Fruit fly (Drosophila melanogaster): Measurements from ENCODE around the gene nero.
A peak's percentile ranks its signal among the peaks of the same experiment; 100 is the strongest.

The nero gene

dm6 chr3R:31721958-31722357, 25.4 kb downstream of the nero start (continued):
- TF ChIP-seq CG15073 (GFP tag; optimal IDR thresholded peaks at IDR 0.05) (no peak), jumu (GFP tag; optimal IDR thresholded peaks at IDR 0.05) (no peak), Optix (GFP tag; IDR thresholded peaks at IDR 0.05) (no peak), CG9932 (GFP tag; IDR thresholded peaks at IDR 0.05) (no peak), CG10147 (GFP tag; optimal IDR thresholded peaks at IDR 0.05) (no peak), CG10274 (GFP tag; optimal IDR thresholded peaks at IDR 0.05) (no peak), CG34224 (GFP tag; IDR thresholded peaks at IDR 0.05; ENCODE audit: partially characterized antibody) (peak; percentile 27; the same call in 1 of the 3 replicates), Gug (GFP tag; IDR thresholded peaks at IDR 0.05) (no peak), CG43689 (GFP tag; IDR thresholded peaks at IDR 0.05) (no peak), Sox100B (GFP tag; optimal IDR thresholded peaks at IDR 0.05) (no peak), CG4617 (GFP tag; optimal IDR thresholded peaks at IDR 0.05; ENCODE audit: borderline replicate concordance) (no peak), CG14710 (tag; optimal IDR thresholded peaks at IDR 0.05) (no peak), ranshi (GFP tag; IDR thresholded peaks at IDR 0.05) (no peak), CG13123 (GFP tag; optimal IDR thresholded peaks at IDR 0.05) (no peak), CG8388 (GFP tag; optimal IDR thresholded peaks at IDR 0.05) (no peak), lab (GFP tag; optimal IDR thresholded peaks at IDR 0.05) (peak; percentile 64), CG4707 (GFP tag; optimal IDR thresholded peaks at IDR 0.05) (no peak), Myb (GFP tag; optimal IDR thresholded peaks at IDR 0.05) (no peak), z (GFP tag; IDR thresholded peaks at IDR 0.05) (no peak), jigr1 (GFP tag; IDR thresholded peaks at IDR 0.05) (no peak), dm (GFP tag; optimal IDR thresholded peaks at IDR 0.05) (no peak), CG17802 (tag; optimal IDR thresholded peaks at IDR 0.05) (no peak), CG13296 (GFP tag; optimal IDR thresholded peaks at IDR 0.05) (peak; percentile 10), sqz (GFP tag; optimal IDR thresholded peaks at IDR 0.05) (peak; percentile 63), CG31388 (GFP tag; optimal IDR thresholded peaks at IDR 0.05) (no peak), bsh (GFP tag; optimal IDR thresholded peaks at IDR 0.05) (no peak), CG32532 (GFP tag; IDR thresholded peaks at IDR 0.05) (peak; percentile 29; the same call in 1 of the 2 replicates), pros (GFP tag; optimal IDR thresholded peaks at IDR 0.05) (peak; percentile 14), CG13894 (tag; optimal IDR thresholded peaks at IDR 0.05) (peak; percentile 72), CG6854 (GFP tag; optimal IDR thresholded peaks at IDR 0.05) (no peak), tna (GFP tag; IDR thresholded peaks at IDR 0.05; ENCODE audit: partially characterized antibody) (no peak), H2.0 (GFP tag; IDR thresholded peaks at IDR 0.05) (no peak), CG14860 (GFP tag; IDR thresholded peaks at IDR 0.05; ENCODE audit: partially characterized antibody) (0 out of 3 replicates have a peak, but pooled peaks have one; percentile 28), CG34422 (GFP tag; IDR thresholded peaks at IDR 0.05) (no peak), dmrt11E (tag; optimal IDR thresholded peaks at IDR 0.05) (no peak), MBD-R2 (GFP tag; IDR thresholded peaks at IDR 0.05) (peak; percentile 26; the same call in 1 of the 2 replicates), Six4 (GFP tag; optimal IDR thresholded peaks at IDR 0.05) (no peak), Side (GFP tag; optimal IDR thresholded peaks at IDR 0.05) (no peak), vfl (GFP tag; optimal IDR thresholded peaks at IDR 0.05) (no peak), CG17328 (GFP tag; IDR thresholded peaks at IDR 0.05) (no peak), Dad (GFP tag; optimal IDR thresholded peaks at IDR 0.05) (no peak), sna (GFP tag; IDR thresholded peaks at IDR 0.05; ENCODE audit: partially characterized antibody) (no peak), lilli (GFP tag; optimal IDR thresholded peaks at IDR 0.05) (no peak), CG1647 (GFP tag; optimal IDR thresholded peaks at IDR 0.05) (no peak), Fer1 (GFP tag; optimal IDR thresholded peaks at IDR 0.05) (peak; percentile 53), Xrp1 (GFP tag; IDR thresholded peaks at IDR 0.05) (0 out of 2 replicates have a peak, but pooled peaks have one; percentile 16), Hr39 (optimal IDR thresholded peaks at IDR 0.05) (no peak), CG2712 (tag; optimal IDR thresholded peaks at IDR 0.05) (no peak), CG12659 (GFP tag; optimal IDR thresholded peaks at IDR 0.05) (peak; percentile 16), fd96Cb (tag; optimal IDR thresholded peaks at IDR 0.05) (no peak), CG2889 (GFP tag; IDR thresholded peaks at IDR 0.05) (no peak)
